Worm (Caenorhabditis elegans): ENCODE results near the gene haf-3.

Gene haf-3

DNA sequence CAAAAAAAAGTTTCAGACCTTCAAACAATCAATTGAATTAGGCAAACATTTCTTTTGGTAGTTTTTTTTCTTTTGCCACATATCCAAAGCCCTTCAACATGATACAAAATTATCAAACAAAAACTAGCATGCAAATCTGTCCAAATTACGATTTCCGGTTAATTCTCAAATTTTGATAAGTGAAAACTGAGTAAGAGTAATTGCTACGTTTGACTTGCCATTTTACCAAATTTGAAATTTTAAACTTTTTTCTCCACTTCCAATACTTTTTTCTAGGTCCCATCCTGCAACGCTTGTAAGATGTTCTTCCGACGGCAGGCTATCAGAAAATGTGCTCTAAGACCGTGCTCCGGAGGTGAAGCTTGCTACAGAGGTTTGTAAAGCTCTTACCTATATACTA lies 30.1 kb upstream of the haf-3 start, which contains the start of gene nhr-223:
Gene nhr-223 (plus strand): TSS at position 301 of the 400 bp plus-strand sequence.
- TF ChIP-seq B0310.2 (tag; optimal IDR thresholded peaks at IDR 0.05) = no peak
- no peak for TF ChIP-seq hmbx-1 (tag; optimal IDR thresholded peaks at IDR 0.05)
- no peak for TF ChIP-seq pes-1 (GFP tag; IDR thresholded peaks at IDR 0.05)
- no peak for TF ChIP-seq ceh-13 (GFP tag; optimal IDR thresholded peaks at IDR 0.05)
- no peak for TF ChIP-seq hmg-4 (GFP tag; optimal IDR thresholded peaks at IDR 0.05)
- TF ChIP-seq tbx-37 (GFP tag; conservative IDR thresholded peaks at IDR 0.05) = no peak
- TF ChIP-seq sea-1 (GFP tag; conservative IDR thresholded peaks at IDR 0.05) = no peak
- no peak for TF ChIP-seq tra-4 (tag; optimal IDR thresholded peaks at IDR 0.05)
- no peak for TF ChIP-seq aly-1 (tag; optimal IDR thresholded peaks at IDR 0.05)
- no peak for TF ChIP-seq ets-7 (tag; optimal IDR thresholded peaks at IDR 0.05)
- TF ChIP-seq hnd-1 (tag; optimal IDR thresholded peaks at IDR 0.05) = no peak
- no peak for TF ChIP-seq ceh-36 (tag; optimal IDR thresholded peaks at IDR 0.05)
- no peak for TF ChIP-seq flt-1 (GFP tag; IDR thresholded peaks at IDR 0.05)
- TF ChIP-seq tbx-11 (GFP tag; IDR thresholded peaks at IDR 0.05) = no peak
- no peak for TF ChIP-seq scrt-1 (GFP tag; IDR thresholded peaks at IDR 0.05)
- TF ChIP-seq F13C5.2 (tag; optimal IDR thresholded peaks at IDR 0.05) = no peak
- no peak for TF ChIP-seq ama-1 (optimal IDR thresholded peaks at IDR 0.05)

- TF ChIP-seq tra-4 (tag; optimal IDR thresholded peaks at IDR 0.05) = no peak
- TF ChIP-seq ceh-13 (GFP tag; optimal IDR thresholded peaks at IDR 0.05) = no peak
- no peak for TF ChIP-seq B0310.2 (tag; optimal IDR thresholded peaks at IDR 0.05)
- TF ChIP-seq pes-1 (GFP tag; IDR thresholded peaks at IDR 0.05) = no peak
- TF ChIP-seq hnd-1 (tag; optimal IDR thresholded peaks at IDR 0.05) = no peak
- no peak for TF ChIP-seq flt-1 (GFP tag; IDR thresholded peaks at IDR 0.05)
- TF ChIP-seq hmbx-1 (tag; optimal IDR thresholded peaks at IDR 0.05) = no peak
- TF ChIP-seq F13C5.2 (tag; optimal IDR thresholded peaks at IDR 0.05) = no peak
- no peak for TF ChIP-seq hmg-4 (GFP tag; optimal IDR thresholded peaks at IDR 0.05)
- no peak for TF ChIP-seq tbx-11 (GFP tag; IDR thresholded peaks at IDR 0.05)
- no peak for TF ChIP-seq aly-1 (tag; optimal IDR thresholded peaks at IDR 0.05)
- TF ChIP-seq tbx-37 (GFP tag; conservative IDR thresholded peaks at IDR 0.05) = no peak
Measured at ce11 chrV:15793270-15793669, 27.3 kb upstream of the haf-3 start, which contains the start of gene T26E4.7. TSS of gene T26E4.7 (plus strand) at chrV:15793570.

DNA sequence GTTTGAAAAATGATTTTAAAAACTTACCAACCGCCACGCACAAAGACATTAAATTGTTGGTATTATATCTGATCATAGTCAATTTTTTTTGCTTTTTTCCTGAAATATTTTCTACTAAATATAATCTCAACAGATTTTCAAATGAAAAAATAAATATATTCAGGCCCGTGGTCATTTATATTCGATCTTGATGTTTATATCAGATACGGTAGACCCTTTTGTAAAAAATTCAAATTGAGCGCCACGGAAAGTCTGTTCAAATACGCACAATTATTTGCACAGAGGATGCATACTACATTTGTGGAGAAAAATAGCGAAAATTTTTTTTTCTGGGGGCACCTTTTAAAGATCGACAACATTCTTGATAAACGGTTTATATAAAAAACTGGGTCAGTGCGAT lies 26.4 kb upstream of the haf-3 start, which contains the start of gene T26E4.4:
Gene T26E4.4 (minus strand): TSS at position 101 of the 400 bp plus-strand sequence.
- TF ChIP-seq F13C5.2 (tag; optimal IDR thresholded peaks at IDR 0.05) = no peak
- TF ChIP-seq hmbx-1 (tag; optimal IDR thresholded peaks at IDR 0.05) = no peak

DNA sequence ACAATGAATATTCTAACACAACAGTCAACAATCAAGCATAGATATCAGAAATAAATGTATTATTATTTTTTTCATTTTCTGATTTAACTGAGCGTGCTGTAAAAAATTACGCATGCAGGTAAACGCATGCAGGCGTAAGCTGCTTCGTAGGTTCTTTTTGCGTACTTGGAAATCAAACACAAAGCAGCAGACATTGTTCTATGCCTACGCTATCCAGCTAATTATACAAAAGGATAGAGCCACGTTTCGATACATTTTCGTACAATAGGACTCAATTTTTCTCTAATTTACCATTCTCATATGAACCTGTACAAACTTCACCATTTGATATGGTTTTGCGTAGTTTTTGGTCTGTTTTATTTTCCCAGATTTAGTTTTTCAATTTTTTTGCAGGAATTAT lies 16.5 kb upstream of the haf-3 start, which contains the start of gene T26E4.3:
Gene T26E4.3 (plus strand): TSS at position 301 of the 400 bp plus-strand sequence.
- TF ChIP-seq aly-1 (tag; optimal IDR thresholded peaks at IDR 0.05) = no peak
- no peak for TF ChIP-seq pes-1 (GFP tag; IDR thresholded peaks at IDR 0.05)
- no peak for TF ChIP-seq ama-1 (optimal IDR thresholded peaks at IDR 0.05)
- no peak for TF ChIP-seq F13C5.2 (tag; optimal IDR thresholded peaks at IDR 0.05)
- no peak for TF ChIP-seq hmg-4 (GFP tag; optimal IDR thresholded peaks at IDR 0.05)
- TF ChIP-seq tbx-11 (GFP tag; IDR thresholded peaks at IDR 0.05) = no peak
- TF ChIP-seq hmbx-1 (tag; optimal IDR thresholded peaks at IDR 0.05) = no peak
- TF ChIP-seq sea-1 (GFP tag; conservative IDR thresholded peaks at IDR 0.05) = no peak
- no peak for TF ChIP-seq tbx-37 (GFP tag; conservative IDR thresholded peaks at IDR 0.05)
- no peak for TF ChIP-seq hnd-1 (tag; optimal IDR thresholded peaks at IDR 0.05)
- no peak for TF ChIP-seq tra-4 (tag; optimal IDR thresholded peaks at IDR 0.05)
- no peak for TF ChIP-seq ceh-36 (tag; optimal IDR thresholded peaks at IDR 0.05)
- no peak for TF ChIP-seq scrt-1 (GFP tag; IDR thresholded peaks at IDR 0.05)
- no peak for TF ChIP-seq flt-1 (GFP tag; IDR thresholded peaks at IDR 0.05)
- TF ChIP-seq ets-7 (tag; optimal IDR thresholded peaks at IDR 0.05) = no peak
- no peak for TF ChIP-seq B0310.2 (tag; optimal IDR thresholded peaks at IDR 0.05)
- no peak for TF ChIP-seq ceh-13 (GFP tag; optimal IDR thresholded peaks at IDR 0.05)

- TF ChIP-seq tbx-11 (GFP tag; IDR thresholded peaks at IDR 0.05) (no peak), aly-1 (tag; optimal IDR thresholded peaks at IDR 0.05) (no peak), hmg-4 (GFP tag; optimal IDR thresholded peaks at IDR 0.05) (no peak), tbx-37 (GFP tag; conservative IDR thresholded peaks at IDR 0.05) (no peak), ceh-13 (GFP tag; optimal IDR thresholded peaks at IDR 0.05) (no peak), ceh-36 (tag; optimal IDR thresholded peaks at IDR 0.05) (no peak), scrt-1 (GFP tag; IDR thresholded peaks at IDR 0.05) (no peak), F13C5.2 (tag; optimal IDR thresholded peaks at IDR 0.05) (no peak)
Measured at ce11 chrV:15781086-15781485, 15.1 kb upstream of the haf-3 start, which contains the start of gene T26E4.2. TSS of gene T26E4.2 (plus strand) at chrV:15781386.

- TF ChIP-seq tbx-11 (GFP tag; IDR thresholded peaks at IDR 0.05) = no peak
- TF ChIP-seq ets-7 (tag; optimal IDR thresholded peaks at IDR 0.05) = no peak
- no peak for TF ChIP-seq ceh-13 (GFP tag; optimal IDR thresholded peaks at IDR 0.05)
- TF ChIP-seq pes-1 (GFP tag; IDR thresholded peaks at IDR 0.05) = no peak
- TF ChIP-seq ceh-36 (tag; optimal IDR thresholded peaks at IDR 0.05) = no peak
- TF ChIP-seq tbx-37 (GFP tag; conservative IDR thresholded peaks at IDR 0.05) = no peak
- TF ChIP-seq hnd-1 (tag; optimal IDR thresholded peaks at IDR 0.05) = no peak
- no peak for TF ChIP-seq hmg-4 (GFP tag; optimal IDR thresholded peaks at IDR 0.05)
- TF ChIP-seq F13C5.2 (tag; optimal IDR thresholded peaks at IDR 0.05) = no peak
- no peak for TF ChIP-seq B0310.2 (tag; optimal IDR thresholded peaks at IDR 0.05)
- no peak for TF ChIP-seq ama-1 (optimal IDR thresholded peaks at IDR 0.05)
- TF ChIP-seq hmbx-1 (tag; optimal IDR thresholded peaks at IDR 0.05) = no peak
Measured at ce11 chrV:15779128-15779729, 13.3 kb upstream of the haf-3 start, which contains the start of the genes nhr-285 and irld-52. TSS of gene nhr-285 (minus strand) at chrV:15779228. TSS of gene irld-52 (plus strand) at chrV:15779679.

DNA sequence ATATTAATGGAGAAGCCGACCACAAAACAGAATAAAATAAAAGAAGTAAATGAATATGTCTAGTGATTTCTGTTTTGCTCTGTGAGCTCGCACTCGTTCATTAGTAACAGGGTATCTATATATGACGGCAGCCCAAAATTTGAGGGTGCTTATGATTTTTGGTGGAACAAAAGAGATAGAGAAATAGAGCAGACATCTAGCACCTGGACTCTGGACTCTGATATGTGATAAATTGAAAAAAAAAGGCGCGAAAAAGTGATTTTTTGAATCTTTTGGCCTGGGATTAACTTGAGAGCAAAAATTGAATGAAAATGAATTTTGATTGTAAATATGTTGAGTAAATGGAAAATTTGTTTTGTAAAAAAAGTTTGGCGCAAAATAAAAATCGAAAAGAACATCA lies 10.7 kb upstream of the haf-3 start, which contains the start of gene nhr-283:
Gene nhr-283 (minus strand): TSS at position 101 of the 400 bp plus-strand sequence.
- TF ChIP-seq tbx-37 (GFP tag; conservative IDR thresholded peaks at IDR 0.05) = no peak
- no peak for TF ChIP-seq scrt-1 (GFP tag; IDR thresholded peaks at IDR 0.05)
- TF ChIP-seq tbx-11 (GFP tag; IDR thresholded peaks at IDR 0.05) = no peak
- TF ChIP-seq ceh-13 (GFP tag; optimal IDR thresholded peaks at IDR 0.05) = no peak
- no peak for TF ChIP-seq F13C5.2 (tag; optimal IDR thresholded peaks at IDR 0.05)
- no peak for TF ChIP-seq ama-1 (optimal IDR thresholded peaks at IDR 0.05)
- TF ChIP-seq hmg-4 (GFP tag; optimal IDR thresholded peaks at IDR 0.05) = no peak
- TF ChIP-seq sea-1 (GFP tag; conservative IDR thresholded peaks at IDR 0.05) = no peak
- TF ChIP-seq aly-1 (tag; optimal IDR thresholded peaks at IDR 0.05) = no peak
- no peak for TF ChIP-seq ceh-36 (tag; optimal IDR thresholded peaks at IDR 0.05)
- TF ChIP-seq B0310.2 (tag; optimal IDR thresholded peaks at IDR 0.05) = no peak
- no peak for TF ChIP-seq hmbx-1 (tag; optimal IDR thresholded peaks at IDR 0.05)
- no peak for TF ChIP-seq pes-1 (GFP tag; IDR thresholded peaks at IDR 0.05)
- TF ChIP-seq flt-1 (GFP tag; IDR thresholded peaks at IDR 0.05) = no peak
- no peak for TF ChIP-seq tra-4 (tag; optimal IDR thresholded peaks at IDR 0.05)
